Worm (Caenorhabditis elegans) whole organism, mixed stage, embryonic: Measurements from ENCODE around the gene toca-1.

ENCODE experiments used
- M03D4.4 ChIP-seq: sonication (generic microtip); optimal IDR thresholded peaks from 2 replicates; lab custom pipeline; 2017; ENCODE audit warnings: mild to moderate bottlenecking, missing genetic modification characterization, missing compliant biosample characterization
- blmp-1 ChIP-seq: fragments of 150-350 bp; optimal IDR thresholded peaks from 2 replicates; lab custom pipeline; 2014; ENCODE audit warnings: missing biosample characterization, missing genetic modification characterization
- ceh-39 ChIP-seq: fragments of 150-350 bp; optimal IDR thresholded peaks from 2 replicates; lab custom pipeline; 2014; ENCODE audit warnings: missing biosample characterization, missing genetic modification characterization
- ceh-43 ChIP-seq: fragments of 200-800 bp; sonication (Bioruptor generic); optimal IDR thresholded peaks from 2 replicates; lab custom pipeline; 2018; ENCODE audit warnings: mild to moderate bottlenecking, missing genetic modification characterization, moderate library complexity, missing compliant biosample characterization
- ceh-83 ChIP-seq: fragments of 200-800 bp; sonication (Bioruptor generic); optimal IDR thresholded peaks from 2 replicates; lab custom pipeline; 2018; ENCODE audit warnings: mild to moderate bottlenecking, missing genetic modification characterization, missing compliant biosample characterization
- cnd-1 ChIP-seq: fragments of 200-800 bp; sonication (Bioruptor generic); optimal IDR thresholded peaks from 2 replicates; lab custom pipeline; 2018; ENCODE audit warnings: mild to moderate bottlenecking, missing genetic modification characterization, missing compliant biosample characterization
- drap-1 ChIP-seq: fragments of 200-800 bp; sonication (Bioruptor generic); optimal IDR thresholded peaks from 3 replicates; lab custom pipeline; 2018; ENCODE audit warnings: mild to moderate bottlenecking, missing genetic modification characterization, missing compliant biosample characterization
- elt-1 ChIP-seq: sonication (generic microtip); optimal IDR thresholded peaks from 2 replicates; lab custom pipeline; 2017; ENCODE audit warnings: missing genetic modification characterization, mild to moderate bottlenecking, missing compliant biosample characterization, antibody characterized with exemption, moderate library complexity, borderline replicate concordance; ENCODE audit not compliant: insufficient read depth
- flh-1 ChIP-seq: fragments of 200-800 bp; sonication (Bioruptor generic); optimal IDR thresholded peaks from 2 replicates; lab custom pipeline; 2018; ENCODE audit warnings: mild to moderate bottlenecking, missing genetic modification characterization, moderate library complexity, missing compliant biosample characterization
- hlh-1 ChIP-seq: fragments of 150-350 bp; optimal IDR thresholded peaks from 2 replicates; lab custom pipeline; 2014; ENCODE audit warnings: missing biosample characterization, missing genetic modification reagents, missing genetic modification characterization
- lin-32 ChIP-seq: fragments of 200-800 bp; sonication (Bioruptor generic); optimal IDR thresholded peaks from 2 replicates; lab custom pipeline; 2018; ENCODE audit warnings: mild to moderate bottlenecking, missing genetic modification characterization, missing compliant biosample characterization
- lsy-2 ChIP-seq: fragments of 150-350 bp; optimal IDR thresholded peaks from 2 replicates; lab custom pipeline; 2014; ENCODE audit warnings: missing biosample characterization, missing genetic modification characterization
- mab-5 ChIP-seq: fragments of 150-350 bp; optimal IDR thresholded peaks from 2 replicates; lab custom pipeline; 2014; ENCODE audit warnings: missing biosample characterization, missing genetic modification characterization
- mep-1 ChIP-seq: fragments of 150-350 bp; optimal IDR thresholded peaks from 2 replicates; lab custom pipeline; 2017; ENCODE audit warnings: missing biosample characterization, missing genetic modification reagents, missing genetic modification characterization, inconsistent platforms
- mls-2 ChIP-seq: sonication (generic microtip); optimal IDR thresholded peaks from 2 replicates; lab custom pipeline; 2016; ENCODE audit warnings: mild to moderate bottlenecking, missing genetic modification characterization, moderate library complexity, missing compliant biosample characterization
- nhr-12 ChIP-seq: fragments of 150-350 bp; optimal IDR thresholded peaks from 2 replicates; lab custom pipeline; 2014; ENCODE audit warnings: missing biosample characterization, missing genetic modification characterization
- nhr-2 ChIP-seq: fragments of 150-350 bp; optimal IDR thresholded peaks from 2 replicates; lab custom pipeline; 2014; ENCODE audit warnings: missing biosample characterization, missing genetic modification characterization
- nhr-237 ChIP-seq: fragments of 150-350 bp; optimal IDR thresholded peaks from 2 replicates; lab custom pipeline; 2014; ENCODE audit warnings: missing biosample characterization, missing genetic modification characterization
- nhr-28 ChIP-seq: fragments of 150-350 bp; optimal IDR thresholded peaks from 2 replicates; lab custom pipeline; 2014; ENCODE audit warnings: missing biosample characterization, missing genetic modification characterization
- nhr-76 ChIP-seq: sonication (generic microtip); optimal IDR thresholded peaks from 2 replicates; lab custom pipeline; 2017; ENCODE audit warnings: missing biosample characterization, missing genetic modification characterization
- pha-4 ChIP-seq: fragments of 150-350 bp; optimal IDR thresholded peaks from 2 replicates; lab custom pipeline; 2018; ENCODE audit warnings: missing biosample characterization, missing genetic modification reagents, missing genetic modification characterization
- sem-2 ChIP-seq: fragments of 200-800 bp; sonication (Bioruptor generic); optimal IDR thresholded peaks from 2 replicates; lab custom pipeline; 2018; ENCODE audit warnings: mild to moderate bottlenecking, missing genetic modification characterization, missing compliant biosample characterization
- snpc-4 ChIP-seq: fragments of 150-350 bp; optimal IDR thresholded peaks from 2 replicates; lab custom pipeline; 2014; ENCODE audit warnings: missing biosample characterization, missing genetic modification characterization
- sptf-1 ChIP-seq: sonication (generic microtip); optimal IDR thresholded peaks from 2 replicates; lab custom pipeline; 2017; ENCODE audit warnings: mild to moderate bottlenecking, missing genetic modification characterization, moderate library complexity, missing compliant biosample characterization
- unc-120 ChIP-seq: sonication (generic microtip); optimal IDR thresholded peaks from 2 replicates; lab custom pipeline; 2017; ENCODE audit warnings: missing genetic modification characterization, missing compliant biosample characterization; ENCODE audit not compliant: poor library complexity, severe bottlenecking
- unc-39 ChIP-seq: fragments of 150-350 bp; optimal IDR thresholded peaks from 2 replicates; lab custom pipeline; 2014; ENCODE audit warnings: missing biosample characterization, missing genetic modification characterization
- unc-62 ChIP-seq: fragments of 150-350 bp; optimal IDR thresholded peaks from 2 replicates; lab custom pipeline; 2014; ENCODE audit warnings: missing biosample characterization, missing genetic modification reagents, missing genetic modification characterization
- zip-8 ChIP-seq: fragments of 150-350 bp; optimal IDR thresholded peaks from 2 replicates; lab custom pipeline; 2014; ENCODE audit warnings: missing biosample characterization, missing genetic modification characterization

Gene toca-1

ce11 chrX:1499499-1499898 is 21.8 kb downstream of the toca-1 start:
- TF ChIP-seq blmp-1 (tag; lab: Kevin White, UChicago), result peak; percentile 53
- no peak for TF ChIP-seq unc-120 (tag; lab: Kevin White, UChicago)

ce11 chrX:1497581-1497980 is 23.7 kb downstream of the toca-1 start, which contains the start of gene F09E10.6:
TSS of gene F09E10.6 (minus strand) at chrX:1497681.
- no peak for TF ChIP-seq unc-62 (GFP tag; lab: Kevin White, UChicago)
- TF ChIP-seq hlh-1 (tag; lab: Kevin White, UChicago), result no peak
- no peak for TF ChIP-seq mls-2 (tag; lab: Kevin White, UChicago)
- TF ChIP-seq pha-4, result no peak

ce11 chrX:1495980-1496379 is 25.3 kb downstream of the toca-1 start:
- no peak for TF ChIP-seq zip-8 (tag; lab: Kevin White, UChicago)
- TF ChIP-seq lsy-2 (tag; lab: Kevin White, UChicago), result no peak
- TF ChIP-seq pha-4, result no peak
- no peak for TF ChIP-seq mab-5 (tag; lab: Kevin White, UChicago)
- TF ChIP-seq mls-2 (tag; lab: Kevin White, UChicago), result no peak
- TF ChIP-seq sptf-1 (tag; lab: Kevin White, UChicago), result no peak
- TF ChIP-seq cnd-1 (tag; lab: Kevin White, UChicago), result no peak
- no peak for TF ChIP-seq M03D4.4 (tag; lab: Kevin White, UChicago)
- no peak for TF ChIP-seq mep-1 (tag; lab: Kevin White, UChicago)
- TF ChIP-seq unc-62 (GFP tag; lab: Kevin White, UChicago), result no peak
- no peak for TF ChIP-seq flh-1 (GFP tag; lab: Kevin White, UChicago)
- no peak for TF ChIP-seq nhr-12 (tag; lab: Kevin White, UChicago)
- no peak for TF ChIP-seq nhr-28 (tag; lab: Kevin White, UChicago)
- no peak for TF ChIP-seq blmp-1 (tag; lab: Kevin White, UChicago)

- TF ChIP-seq drap-1 (GFP tag; lab: Kevin White, UChicago) (no peak), nhr-28 (tag; lab: Kevin White, UChicago) (no peak), unc-120 (tag; lab: Kevin White, UChicago) (no peak), lsy-2 (tag; lab: Kevin White, UChicago) (no peak), mep-1 (tag; lab: Kevin White, UChicago) (no peak), ceh-43 (GFP tag; lab: Kevin White, UChicago) (no peak), mls-2 (tag; lab: Kevin White, UChicago) (no peak), cnd-1 (tag; lab: Kevin White, UChicago) (no peak), flh-1 (GFP tag; lab: Kevin White, UChicago) (no peak)
Observed at ce11 chrX:1494256-1494655, 27.0 kb downstream of the toca-1 start, which contains the start of gene F09E10.5. TSS of gene F09E10.5 (minus strand) at chrX:1494356.

ce11 chrX:1492174-1492573 is 29.1 kb downstream of the toca-1 start:
- TF ChIP-seq elt-1 (tag; lab: Kevin White, UChicago) (no peak), nhr-2 (tag; lab: Kevin White, UChicago) (no peak), cnd-1 (tag; lab: Kevin White, UChicago) (no peak), sem-2 (GFP tag; lab: Kevin White, UChicago) (no peak), snpc-4 (no peak), nhr-76 (tag; lab: Kevin White, UChicago) (no peak), pha-4 (no peak), ceh-83 (GFP tag; lab: Kevin White, UChicago) (no peak), ceh-39 (tag; lab: Kevin White, UChicago) (no peak), blmp-1 (tag; lab: Kevin White, UChicago) (no peak), nhr-237 (no peak), lsy-2 (tag; lab: Kevin White, UChicago) (no peak), lin-32 (GFP tag; lab: Kevin White, UChicago) (no peak), unc-39 (no peak), M03D4.4 (tag; lab: Kevin White, UChicago) (no peak), unc-120 (tag; lab: Kevin White, UChicago) (no peak)

- TF ChIP-seq ceh-83 (GFP tag; lab: Kevin White, UChicago), result no peak
- TF ChIP-seq elt-1 (tag; lab: Kevin White, UChicago), result no peak
- no peak for TF ChIP-seq nhr-237
- no peak for TF ChIP-seq blmp-1 (tag; lab: Kevin White, UChicago)
- no peak for TF ChIP-seq nhr-76 (tag; lab: Kevin White, UChicago)
- TF ChIP-seq nhr-12 (tag; lab: Kevin White, UChicago), result no peak
- TF ChIP-seq sem-2 (GFP tag; lab: Kevin White, UChicago), result no peak
- TF ChIP-seq lsy-2 (tag; lab: Kevin White, UChicago), result no peak
Observed at ce11 chrX:1491036-1491435, 30.3 kb downstream of the toca-1 start.
